Fruit fly (Drosophila melanogaster): ENCODE results near the gene CG7768.

CG7768 gene

dm6 chr3L:14172174-14172940, 45.6 kb upstream of the CG7768 start (continued):
- TF ChIP-seq CG15073 (GFP tag; optimal IDR thresholded peaks at IDR 0.05) (no peak), lilli (GFP tag; optimal IDR thresholded peaks at IDR 0.05) (no peak), cas (GFP tag; IDR thresholded peaks at IDR 0.05) (no peak), az2 (GFP tag; optimal IDR thresholded peaks at IDR 0.05) (peak; percentile 26), Stat92E (GFP tag; optimal IDR thresholded peaks at IDR 0.05) (no peak), CG10654 (GFP tag; optimal IDR thresholded peaks at IDR 0.05) (no peak), CG3163 (GFP tag; optimal IDR thresholded peaks at IDR 0.05) (no peak), CG10979 (tag; optimal IDR thresholded peaks at IDR 0.05) (peak; percentile 74), onecut (GFP tag; IDR thresholded peaks at IDR 0.05) (no peak), Opbp (GFP tag; IDR thresholded peaks at IDR 0.05; ENCODE audit: partially characterized antibody) (no peak), insv (GFP tag; optimal IDR thresholded peaks at IDR 0.05) (no peak), CG30431 (GFP tag; optimal IDR thresholded peaks at IDR 0.05) (no peak), kah (GFP tag; optimal IDR thresholded peaks at IDR 0.05) (no peak), ind (GFP tag; optimal IDR thresholded peaks at IDR 0.05) (no peak), CG17568 (GFP tag; optimal IDR thresholded peaks at IDR 0.05) (no peak), ase (GFP tag; IDR thresholded peaks at IDR 0.05) (no peak), CG7839 (tag; optimal IDR thresholded peaks at IDR 0.05) (peak; percentile 58), CG34224 (GFP tag; IDR thresholded peaks at IDR 0.05; ENCODE audit: partially characterized antibody) (no peak), CG6175 (GFP tag; IDR thresholded peaks at IDR 0.05) (no peak), gfzf (GFP tag; optimal IDR thresholded peaks at IDR 0.05) (no peak), HmgZ (tag; optimal IDR thresholded peaks at IDR 0.05) (no peak), mld (GFP tag; IDR thresholded peaks at IDR 0.05; ENCODE audit: partially characterized antibody) (no peak), seq (GFP tag; IDR thresholded peaks at IDR 0.05) (no peak), CG3281 (GFP tag; optimal IDR thresholded peaks at IDR 0.05) (no peak), ara (GFP tag; IDR thresholded peaks at IDR 0.05) (no peak), CG10267 (tag; optimal IDR thresholded peaks at IDR 0.05) (peak; percentile 56), CG5245 (GFP tag; optimal IDR thresholded peaks at IDR 0.05) (no peak), tna (GFP tag; IDR thresholded peaks at IDR 0.05; ENCODE audit: partially characterized antibody) (no peak), lov (optimal IDR thresholded peaks at IDR 0.05) (no peak), lov (GFP tag; IDR thresholded peaks at IDR 0.05) (no peak), CG11504 (tag; optimal IDR thresholded peaks at IDR 0.05) (peak; percentile 76), CG13894 (tag; optimal IDR thresholded peaks at IDR 0.05) (no peak), Dad (GFP tag; optimal IDR thresholded peaks at IDR 0.05) (no peak), CG7271 (tag; optimal IDR thresholded peaks at IDR 0.05) (no peak), Bgb (GFP tag; IDR thresholded peaks at IDR 0.05; ENCODE audit: partially characterized antibody) (no peak), Adf1 (GFP tag; IDR thresholded peaks at IDR 0.05) (no peak), Ravus (GFP tag; IDR thresholded peaks at IDR 0.05) (no peak), ab (GFP tag; optimal IDR thresholded peaks at IDR 0.05) (no peak), cato (GFP tag; optimal IDR thresholded peaks at IDR 0.05; ENCODE audit: borderline replicate concordance) (no peak), lmd (GFP tag; IDR thresholded peaks at IDR 0.05) (no peak; the same call in 1 of the 2 replicates), ash1 (GFP tag; optimal IDR thresholded peaks at IDR 0.05) (no peak), ken (GFP tag; IDR thresholded peaks at IDR 0.05) (no peak), ro (GFP tag; IDR thresholded peaks at IDR 0.05) (no peak), org-1 (GFP tag; optimal IDR thresholded peaks at IDR 0.05) (peak; percentile 45), amos (GFP tag; IDR thresholded peaks at IDR 0.05; ENCODE audit: partially characterized antibody) (no peak), pan (optimal IDR thresholded peaks at IDR 0.05) (no peak), pan (GFP tag; optimal IDR thresholded peaks at IDR 0.05 in 1 of 2, IDR thresholded peaks at IDR 0.05 in 1 of 2) (no peak), ssp (GFP tag; IDR thresholded peaks at IDR 0.05) (no peak), her (GFP tag; optimal IDR thresholded peaks at IDR 0.05) (no peak), sob (GFP tag; IDR thresholded peaks at IDR 0.05) (no peak), ranshi (GFP tag; IDR thresholded peaks at IDR 0.05) (no peak)

Measured in whole organism, embryonic.